Worm (Caenorhabditis elegans) whole organism, L1 larva: ENCODE measurements around the gene helq-1.

Experiments used
- C16A3.4 ChIP-seq: fragments of 150-350 bp; optimal IDR thresholded peaks from 2 replicates; lab custom pipeline; 2014; ENCODE audit warnings: missing biosample characterization, missing genetic modification characterization
- Y116A8C.19 ChIP-seq: sonication (generic microtip); optimal IDR thresholded peaks from 2 replicates; lab custom pipeline; 2016; ENCODE audit warnings: missing compliant biosample characterization, missing genetic modification characterization, borderline replicate concordance
- ceh-8 ChIP-seq: fragments of 200-800 bp; sonication (Bioruptor generic); optimal IDR thresholded peaks from 2 replicates; lab custom pipeline; 2018; ENCODE audit warnings: mild to moderate bottlenecking, missing genetic modification characterization, moderate library complexity, missing compliant biosample characterization
- ceh-88 ChIP-seq: fragments of 200-800 bp; sonication (Bioruptor generic); IDR thresholded peaks from 2 replicates; pipeline ENCODE4 v1.3.6; 2022; ENCODE audit warnings: missing genetic modification characterization, missing compliant biosample characterization
- ceh-90 ChIP-seq: sonication (generic microtip); optimal IDR thresholded peaks from 2 replicates; lab custom pipeline; 2016; ENCODE audit warnings: missing genetic modification characterization, missing compliant biosample characterization
- ces-1 ChIP-seq: fragments of 150-350 bp; optimal IDR thresholded peaks from 2 replicates; lab custom pipeline; 2014; ENCODE audit warnings: missing biosample characterization, missing genetic modification reagents, missing genetic modification characterization
- dpl-1 ChIP-seq, 3 experiments: fragments of 150-350 bp in 2 of 3; sonication (generic microtip) in 1 of 3; optimal IDR thresholded peaks; 2 replicates each; lab custom pipeline; 2014 to 2017; ENCODE audit warnings: missing biosample characterization in 3 of 3, missing genetic modification characterization in 3 of 3, missing genetic modification reagents in 3 of 3
- dsc-1 ChIP-seq: sonication (generic microtip); optimal IDR thresholded peaks from 2 replicates; lab custom pipeline; 2016; ENCODE audit warnings: mild to moderate bottlenecking, missing genetic modification characterization, missing compliant biosample characterization
- efl-1 ChIP-seq, 4 experiments: fragments of 150-350 bp; optimal IDR thresholded peaks in 3 of 4; peaks in 1 of 4; 1 replicate in 1 of 4; 2 replicates in 3 of 4; lab custom pipeline; 2014; ENCODE audit warnings: missing biosample characterization in 2 of 4, missing genetic modification characterization in 2 of 4, missing genetic modification reagents in 2 of 4
- efl-3 ChIP-seq: fragments of 200-800 bp; sonication (Bioruptor generic); optimal IDR thresholded peaks from 2 replicates; lab custom pipeline; 2018; ENCODE audit warnings: mild to moderate bottlenecking, missing genetic modification characterization, missing compliant biosample characterization
- egl-13 ChIP-seq: sonication (generic microtip); optimal IDR thresholded peaks from 2 replicates; lab custom pipeline; 2016; ENCODE audit warnings: missing genotype, missing genetic modification reagents, missing genetic modification characterization, missing compliant biosample characterization
- egl-27 ChIP-seq, 2 experiments: fragments of 150-350 bp in 1 of 2; sonication (generic microtip); optimal IDR thresholded peaks; 3 replicates each; lab custom pipeline; 2017 to 2018; ENCODE audit warnings: missing biosample characterization in 2 of 2, missing genetic modification characterization in 2 of 2, missing genetic modification reagents in 2 of 2
- elt-2 ChIP-seq: sonication (generic microtip); optimal IDR thresholded peaks from 2 replicates; lab custom pipeline; 2016; ENCODE audit warnings: missing genetic modification characterization, mild to moderate bottlenecking, inconsistent platforms, missing compliant biosample characterization, missing genetic modification reagents
- fkh-4 ChIP-seq: sonication (generic microtip); optimal IDR thresholded peaks from 2 replicates; lab custom pipeline; 2016; ENCODE audit warnings: missing compliant biosample characterization, missing genetic modification characterization, borderline replicate concordance
- grh-1 ChIP-seq: fragments of 200-800 bp; sonication (Bioruptor generic); IDR thresholded peaks from 2 replicates; pipeline ENCODE4 v1.3.6; 2022; ENCODE audit warnings: missing genetic modification reagents, missing genetic modification characterization, missing compliant biosample characterization
- hlh-4 ChIP-seq: sonication (generic microtip); optimal IDR thresholded peaks from 2 replicates; lab custom pipeline; 2016; ENCODE audit warnings: mild to moderate bottlenecking, missing genetic modification characterization, missing compliant biosample characterization
- hpl-2 ChIP-seq: fragments of 150-350 bp; optimal IDR thresholded peaks from 2 replicates; lab custom pipeline; 2014; ENCODE audit warnings: missing biosample characterization, missing genetic modification reagents, missing genetic modification characterization
- lin-13 ChIP-seq: fragments of 150-350 bp; optimal IDR thresholded peaks from 2 replicates; lab custom pipeline; 2014; ENCODE audit warnings: missing biosample characterization, missing genetic modification reagents, missing genetic modification characterization
- lin-14 ChIP-seq: fragments of 200-800 bp; sonication (Bioruptor generic); optimal IDR thresholded peaks from 2 replicates; lab custom pipeline; 2018; ENCODE audit warnings: mild to moderate bottlenecking, missing genetic modification characterization, moderate library complexity, missing compliant biosample characterization
- lin-15B ChIP-seq: fragments of 150-350 bp; sonication (generic microtip); optimal IDR thresholded peaks from 3 replicates; lab custom pipeline; 2014; ENCODE audit warnings: missing biosample characterization, missing genetic modification characterization
- lir-3 ChIP-seq: sonication (generic microtip); optimal IDR thresholded peaks from 2 replicates; lab custom pipeline; 2016; ENCODE audit warnings: mild to moderate bottlenecking, missing genetic modification characterization, moderate library complexity, missing compliant biosample characterization; ENCODE audit not compliant: poor library complexity
- mdl-1 ChIP-seq, 2 experiments: fragments of 150-350 bp; optimal IDR thresholded peaks; 2 replicates each; lab custom pipeline; 2014 to 2017; ENCODE audit warnings: missing biosample characterization in 2 of 2, missing genetic modification characterization in 2 of 2, inconsistent platforms in 1 of 2
- nhr-28 ChIP-seq: fragments of 150-350 bp; optimal IDR thresholded peaks from 2 replicates; lab custom pipeline; 2014; ENCODE audit warnings: missing biosample characterization, missing genetic modification characterization
- nhr-77 ChIP-seq: fragments of 150-350 bp; optimal IDR thresholded peaks from 2 replicates; lab custom pipeline; 2014; ENCODE audit warnings: missing biosample characterization, missing genetic modification characterization
- nhr-84 ChIP-seq: sonication (generic microtip); optimal IDR thresholded peaks from 2 replicates; lab custom pipeline; 2017; ENCODE audit warnings: missing biosample characterization, missing genetic modification characterization
- pag-3 ChIP-seq: sonication (generic microtip); optimal IDR thresholded peaks from 2 replicates; lab custom pipeline; 2017; ENCODE audit warnings: missing genetic modification characterization, mild to moderate bottlenecking, missing compliant biosample characterization, antibody characterized with exemption, borderline replicate concordance; ENCODE audit not compliant: insufficient read depth
- pax-3 ChIP-seq: fragments of 200-800 bp; sonication (Bioruptor generic); optimal IDR thresholded peaks from 2 replicates; lab custom pipeline; 2018; ENCODE audit warnings: mild to moderate bottlenecking, missing genetic modification characterization, moderate library complexity, missing compliant biosample characterization
- skn-1 ChIP-seq: fragments of 150-350 bp; optimal IDR thresholded peaks from 2 replicates; lab custom pipeline; 2014; ENCODE audit warnings: missing biosample characterization, missing genetic modification characterization
- snpc-4 ChIP-seq: fragments of 150-350 bp; optimal IDR thresholded peaks from 2 replicates; lab custom pipeline; 2014; ENCODE audit warnings: missing biosample characterization, missing genetic modification characterization
- snu-23 ChIP-seq: sonication (generic microtip); optimal IDR thresholded peaks from 2 replicates; lab custom pipeline; 2016; ENCODE audit warnings: missing genetic modification characterization, missing compliant biosample characterization
- sptf-1 ChIP-seq: fragments of 150-350 bp; optimal IDR thresholded peaks from 2 replicates; lab custom pipeline; 2014; ENCODE audit warnings: missing biosample characterization, missing genetic modification characterization
- swsn-7 ChIP-seq: sonication (generic microtip); optimal IDR thresholded peaks from 2 replicates; lab custom pipeline; 2016; ENCODE audit warnings: missing genetic modification characterization, missing compliant biosample characterization
- tlp-1 ChIP-seq: fragments of 150-350 bp; optimal IDR thresholded peaks from 2 replicates; lab custom pipeline; 2014; ENCODE audit warnings: missing biosample characterization, missing genetic modification characterization
- unc-130 ChIP-seq: fragments of 150-350 bp; optimal IDR thresholded peaks from 2 replicates; lab custom pipeline; 2017; ENCODE audit warnings: missing biosample characterization, missing genetic modification characterization, inconsistent platforms
- unc-30 ChIP-seq: sonication (generic microtip); optimal IDR thresholded peaks from 2 replicates; lab custom pipeline; 2017; ENCODE audit warnings: missing biosample characterization, missing genetic modification characterization
- unc-86 ChIP-seq: sonication (generic microtip); optimal IDR thresholded peaks from 2 replicates; lab custom pipeline; 2016; ENCODE audit warnings: missing genetic modification characterization, missing compliant biosample characterization
- xbp-1 ChIP-seq: sonication (generic microtip); optimal IDR thresholded peaks from 2 replicates; lab custom pipeline; 2016; ENCODE audit warnings: missing genetic modification characterization, missing compliant biosample characterization
- zag-1 ChIP-seq: fragments of 150-350 bp; optimal IDR thresholded peaks from 2 replicates; lab custom pipeline; 2014; ENCODE audit warnings: missing biosample characterization, missing genetic modification characterization
- zip-4 ChIP-seq: fragments of 200-800 bp; sonication (Bioruptor generic); optimal IDR thresholded peaks from 2 replicates; lab custom pipeline; 2018; ENCODE audit warnings: mild to moderate bottlenecking, missing genetic modification characterization, moderate library complexity, missing compliant biosample characterization
- ztf-11 ChIP-seq, 2 experiments: sonication (generic microtip); optimal IDR thresholded peaks; 2 replicates each; lab custom pipeline; 2016 to 2017; ENCODE audit warnings: missing genetic modification characterization in 2 of 2, missing biosample characterization in 1 of 2, missing compliant biosample characterization in 1 of 2
- ztf-4 ChIP-seq: fragments of 150-350 bp; optimal IDR thresholded peaks from 2 replicates; lab custom pipeline; 2014; ENCODE audit warnings: missing biosample characterization, missing genetic modification characterization

helq-1 gene

DNA sequence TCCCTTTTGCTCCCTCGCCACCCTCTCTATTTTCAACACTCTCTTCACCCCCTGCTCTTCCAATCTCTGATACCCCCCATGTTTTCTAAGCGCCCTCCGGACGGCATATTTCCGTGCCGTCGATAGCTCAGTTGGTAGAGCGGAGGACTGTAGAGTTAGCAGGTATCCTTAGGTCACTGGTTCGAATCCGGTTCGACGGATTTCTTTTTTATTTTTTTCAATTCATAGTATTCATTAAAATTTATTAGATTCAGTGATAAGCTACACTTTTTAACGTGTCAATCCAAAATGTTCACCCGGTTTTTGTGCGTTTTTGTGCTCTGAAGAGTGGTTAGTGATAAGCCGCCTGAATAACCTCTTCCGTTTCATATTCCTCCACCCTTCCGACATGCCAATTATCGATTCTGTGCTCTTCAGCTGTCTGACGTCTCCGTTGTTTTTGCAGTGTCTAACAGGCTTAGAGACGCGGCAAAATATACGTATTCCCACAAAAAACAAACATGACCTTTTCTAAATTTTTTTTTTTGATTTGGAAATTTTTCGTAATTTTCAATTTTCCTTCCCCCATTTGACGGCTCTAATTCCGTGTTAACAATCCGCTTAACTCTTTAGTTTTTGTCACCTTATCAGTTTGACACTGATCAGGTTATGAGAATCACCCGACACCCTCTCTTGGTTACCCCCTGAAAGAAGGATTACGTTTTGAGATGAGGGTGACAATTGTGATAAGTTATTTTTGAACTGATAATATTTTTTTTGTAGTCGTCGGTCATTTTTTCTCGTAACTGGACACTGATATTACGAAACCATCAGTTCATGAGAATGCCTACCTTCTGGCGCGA is 51.4 kb downstream of the helq-1 start (continued):
- TF ChIP-seq tlp-1 (tag; lab: Kevin White, UChicago) (no peak), egl-13 (tag; lab: Kevin White, UChicago) (peak; percentile 56), lin-13 (no peak), nhr-28 (tag; lab: Kevin White, UChicago) (no peak), C16A3.4 (no peak), mdl-1 (tag; optimal IDR thresholded peaks at IDR 0.05; lab: Kevin White, UChicago) (no peak), nhr-77 (no peak), unc-130 (peak; percentile 6), unc-30 (tag; lab: Kevin White, UChicago) (no peak), ztf-4 (no peak), ces-1 (GFP tag; lab: Kevin White, UChicago) (no peak), Y116A8C.19 (no peak), zip-4 (GFP tag; lab: Kevin White, UChicago) (no peak), ztf-11 (tag; optimal IDR thresholded peaks at IDR 0.05; lab: Kevin White, UChicago) (peak in 1 of 2 experiments; percentile 5), dsc-1 (peak; percentile 76), nhr-84 (no peak), skn-1 (tag; lab: Kevin White, UChicago) (peak; percentile 31), egl-27 (tag; optimal IDR thresholded peaks at IDR 0.05; lab: Kevin White, UChicago) (no peak), hlh-4 (no peak), lir-3 (tag; lab: Kevin White, UChicago) (peak; percentile 25), sptf-1 (tag; lab: Kevin White, UChicago) (no peak), hpl-2 (GFP tag; lab: Kevin White, UChicago) (no peak), ceh-90 (tag; lab: Kevin White, UChicago) (no peak), ceh-8 (GFP tag; lab: Kevin White, UChicago) (no peak), grh-1 (no peak), pag-3 (tag; lab: Kevin White, UChicago) (no peak), snu-23 (peak; percentile 66), ceh-88 (GFP tag; lab: Robert Waterston, UW) (no peak), efl-3 (GFP tag; lab: Kevin White, UChicago) (no peak), unc-86 (peak; percentile 46), fkh-4 (tag; lab: Kevin White, UChicago) (peak; percentile 23), lin-14 (GFP tag; lab: Kevin White, UChicago) (no peak), zag-1 (tag; lab: Kevin White, UChicago) (no peak), xbp-1 (tag; lab: Kevin White, UChicago) (peak; percentile 37), swsn-7 (peak; percentile 59), lin-15B (tag; lab: Kevin White, UChicago) (no peak)

- TF ChIP-seq dpl-1 (GFP tag; optimal IDR thresholded peaks at IDR 0.05; lab: Kevin White, UChicago) (no peak), pax-3 (tag; lab: Kevin White, UChicago) (peak; percentile 22), snpc-4 (tag; lab: Kevin White, UChicago) (no peak), xbp-1 (tag; lab: Kevin White, UChicago) (no peak), dsc-1 (peak; percentile 68), hlh-4 (no peak), ceh-88 (GFP tag; lab: Robert Waterston, UW) (no peak)
Measured at ce11 chrIII:532152-532551, 54.8 kb downstream of the helq-1 start.

DNA sequence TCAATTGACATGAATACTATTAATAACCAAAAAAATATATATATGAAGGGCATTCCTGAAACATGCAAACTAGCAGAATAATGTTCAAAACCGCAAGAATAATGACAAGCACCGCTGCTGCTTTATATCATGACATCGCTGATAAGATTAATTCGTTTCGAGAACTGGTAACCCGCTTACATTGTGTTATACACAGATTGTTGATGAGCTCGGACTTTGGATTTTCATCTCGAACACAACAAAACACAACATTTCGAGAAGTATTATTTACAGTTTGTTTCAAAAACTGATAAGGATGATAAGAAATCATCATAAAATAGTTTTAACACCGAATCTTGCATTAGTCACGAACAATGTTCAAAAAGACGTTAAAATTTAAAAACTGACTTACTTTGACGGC is 56.0 kb downstream of the helq-1 start:
- TF ChIP-seq efl-1 (optimal IDR thresholded peaks at IDR 0.05; lab: Kevin White, UChicago): no peak
- TF ChIP-seq efl-1 (GFP tag; optimal IDR thresholded peaks at IDR 0.05 in 1 of 2; lab: Kevin White, UChicago): peak in 1 of 2 experiments; percentile 40
- peak; percentile 26 for TF ChIP-seq elt-2 (tag; lab: Kevin White, UChicago)
- TF ChIP-seq grh-1: no peak
- peak; percentile 46 for TF ChIP-seq dsc-1
